Fruit fly (Drosophila melanogaster): ENCODE results near the gene lcs.

The lcs gene

dm6 chrX:21349800-21350309 lies 47.3 kb downstream of the lcs start, which contains the start of the genes peng and sol (continued):
- TF ChIP-seq Myb (GFP tag; optimal IDR thresholded peaks at IDR 0.05) (peak; percentile 44), sc (optimal IDR thresholded peaks at IDR 0.05) (no peak), sc (GFP tag; optimal IDR thresholded peaks at IDR 0.05) (no peak), CG5245 (GFP tag; optimal IDR thresholded peaks at IDR 0.05) (peak; percentile 60), CG17829 (tag; optimal IDR thresholded peaks at IDR 0.05) (peak; percentile 54), BtbVII (GFP tag; optimal IDR thresholded peaks at IDR 0.05) (peak; percentile 47), CG17186 (GFP tag; optimal IDR thresholded peaks at IDR 0.05) (peak; percentile 0), NFAT (GFP tag; IDR thresholded peaks at IDR 0.05) (no peak), ranshi (GFP tag; IDR thresholded peaks at IDR 0.05) (peak; percentile 57; the same call in 1 of the 2 replicates), oc (tag; optimal IDR thresholded peaks at IDR 0.05) (no peak), bcd (GFP tag; optimal IDR thresholded peaks at IDR 0.05) (peak; percentile 70), CG10543 (GFP tag; optimal IDR thresholded peaks at IDR 0.05) (peak; percentile 38), CG7357 (GFP tag; IDR thresholded peaks at IDR 0.05) (peak; percentile 43; the same call in 1 of the 3 replicates), CG1233 (GFP tag; optimal IDR thresholded peaks at IDR 0.05) (peak; percentile 49), CG12659 (GFP tag; optimal IDR thresholded peaks at IDR 0.05) (peak; percentile 70), dati (GFP tag; IDR thresholded peaks at IDR 0.05) (no peak), eyg (GFP tag; optimal IDR thresholded peaks at IDR 0.05) (peak; percentile 36), pros (GFP tag; optimal IDR thresholded peaks at IDR 0.05) (no peak), Abd-B (GFP tag; optimal IDR thresholded peaks at IDR 0.05) (peak; percentile 72), mld (GFP tag; IDR thresholded peaks at IDR 0.05; ENCODE audit: partially characterized antibody) (no peak), sens (GFP tag) (peak; percentile 96), CG4404 (GFP tag; IDR thresholded peaks at IDR 0.05) (peak; percentile 44), CG4424 (GFP tag; optimal IDR thresholded peaks at IDR 0.05) (peak; percentile 78), HLHmδ (GFP tag; optimal IDR thresholded peaks at IDR 0.05) (peak; percentile 43), crol (GFP tag; IDR thresholded peaks at IDR 0.05) (no peak), E2f1 (GFP tag; IDR thresholded peaks at IDR 0.05) (peak; percentile 49; the same call in 1 of the 2 replicates), Doc3 (GFP tag; IDR thresholded peaks at IDR 0.05; ENCODE audit: partially characterized antibody) (no peak), gsb (GFP tag; IDR thresholded peaks at IDR 0.05) (no peak), grau (tag; optimal IDR thresholded peaks at IDR 0.05) (peak; percentile 97), CG42726 (GFP tag; IDR thresholded peaks at IDR 0.05; ENCODE audit: partially characterized antibody) (no peak), Lim3 (GFP tag; IDR thresholded peaks at IDR 0.05) (no peak), H15 (GFP tag; IDR thresholded peaks at IDR 0.05) (peak; percentile 42; the same call in 1 of the 3 replicates), CG7556 (GFP tag; optimal IDR thresholded peaks at IDR 0.05) (peak; percentile 65), Adf1 (GFP tag; IDR thresholded peaks at IDR 0.05) (peak; percentile 13; the same call in 1 of the 2 replicates), CG12299 (tag; optimal IDR thresholded peaks at IDR 0.05) (peak; percentile 42), lola (GFP tag; optimal IDR thresholded peaks at IDR 0.05) (peak in 1 of 3 experiments; percentile 66), stwl (tag; optimal IDR thresholded peaks at IDR 0.05) (peak; percentile 86), abd-A (tag; optimal IDR thresholded peaks at IDR 0.05) (no peak), ash1 (GFP tag; optimal IDR thresholded peaks at IDR 0.05) (no peak), CG31224 (GFP tag; IDR thresholded peaks at IDR 0.05) (no peak; the same call in 1 of the 2 replicates), Bdp1 (GFP tag; optimal IDR thresholded peaks at IDR 0.05) (peak; percentile 42), ara (GFP tag; IDR thresholded peaks at IDR 0.05) (peak; percentile 48; the same call in 1 of the 2 replicates), run (tag; optimal IDR thresholded peaks at IDR 0.05) (no peak), CG13424 (tag; optimal IDR thresholded peaks at IDR 0.05) (peak; percentile 74), CG8388 (GFP tag; optimal IDR thresholded peaks at IDR 0.05) (peak; percentile 61), HmgZ (tag; optimal IDR thresholded peaks at IDR 0.05) (peak; percentile 31), CG32772 (GFP tag; IDR thresholded peaks at IDR 0.05) (peak; percentile 23), wor (GFP tag; IDR thresholded peaks at IDR 0.05) (no peak), gcm2 (GFP tag; optimal IDR thresholded peaks at IDR 0.05) (peak; percentile 39), CG10959 (GFP tag; IDR thresholded peaks at IDR 0.05) (no peak), Elba2 (GFP tag; optimal IDR thresholded peaks at IDR 0.05) (peak; percentile 15)
